Worm (Caenorhabditis elegans): ENCODE data around the gene srh-125.
"Not testable (repeated sequence)": the region's sequence is repeated elsewhere in the genome, so short reads cannot be mapped to it uniquely, and the experiment has no call there.

The srh-125 gene

DNA sequence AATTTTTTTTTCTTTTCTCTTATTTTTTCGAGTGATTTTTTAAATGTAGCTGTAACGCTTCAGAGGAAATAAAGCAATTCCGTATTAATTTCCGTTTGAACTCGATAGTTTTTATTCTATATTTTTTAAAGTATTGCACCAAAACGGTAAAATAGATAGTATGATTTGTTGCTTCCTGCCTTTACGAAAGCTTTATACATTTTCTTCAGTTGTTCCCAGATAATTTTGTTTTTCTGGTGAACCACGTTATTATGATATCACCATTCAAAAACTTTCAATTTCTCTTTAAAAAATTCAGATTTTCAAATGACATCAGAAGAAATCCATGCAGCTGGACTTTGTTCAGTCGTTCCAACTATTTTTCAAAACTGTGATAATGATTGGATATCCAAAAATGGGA, 38.3 kb upstream of the srh-125 start, which contains the start of gene srb-18:
TSS of gene srb-18 (plus strand) at position 301 of the 400 bp plus-strand sequence.
- TF ChIP-seq flt-1 (GFP tag; IDR thresholded peaks at IDR 0.05): no peak
- no peak for TF ChIP-seq ceh-13 (GFP tag; optimal IDR thresholded peaks at IDR 0.05)
- no peak for TF ChIP-seq B0310.2 (tag; optimal IDR thresholded peaks at IDR 0.05)
- no peak for TF ChIP-seq ceh-36 (tag; optimal IDR thresholded peaks at IDR 0.05)
- TF ChIP-seq F13C5.2 (tag; optimal IDR thresholded peaks at IDR 0.05): no peak
- TF ChIP-seq hnd-1 (tag; optimal IDR thresholded peaks at IDR 0.05): no peak
- TF ChIP-seq scrt-1 (GFP tag; IDR thresholded peaks at IDR 0.05): no peak
- TF ChIP-seq tbx-37 (GFP tag; conservative IDR thresholded peaks at IDR 0.05): no peak
- TF ChIP-seq hmg-4 (GFP tag; optimal IDR thresholded peaks at IDR 0.05): no peak
- no peak for TF ChIP-seq ets-7 (tag; optimal IDR thresholded peaks at IDR 0.05)
- TF ChIP-seq hmbx-1 (tag; optimal IDR thresholded peaks at IDR 0.05): no peak

ce11 chrV:7511465-7511864, 34.8 kb upstream of the srh-125 start, which contains the start of gene nhr-171:
Gene nhr-171 (plus strand): TSS chrV:7511765.
- not testable (repeated sequence) for TF ChIP-seq scrt-1 (GFP tag; IDR thresholded peaks at IDR 0.05); tbx-37 (GFP tag; conservative IDR thresholded peaks at IDR 0.05); hnd-1 (tag; optimal IDR thresholded peaks at IDR 0.05)

ce11 chrV:7508566-7509044, 31.9 kb upstream of the srh-125 start, which contains the start of the genes str-31 and nhr-172:
Gene str-31 (minus strand): TSS chrV:7508666.
Gene nhr-172 (plus strand): TSS chrV:7508994.
- no peak for TF ChIP-seq F13C5.2 (tag; optimal IDR thresholded peaks at IDR 0.05)
- no peak for TF ChIP-seq tbx-37 (GFP tag; conservative IDR thresholded peaks at IDR 0.05)
- no peak for TF ChIP-seq hmbx-1 (tag; optimal IDR thresholded peaks at IDR 0.05)
- no peak for TF ChIP-seq pes-1 (GFP tag; IDR thresholded peaks at IDR 0.05)
- TF ChIP-seq aly-1 (tag; optimal IDR thresholded peaks at IDR 0.05): no peak
- TF ChIP-seq ama-1 (optimal IDR thresholded peaks at IDR 0.05): no peak
- no peak for TF ChIP-seq flt-1 (GFP tag; IDR thresholded peaks at IDR 0.05)
- TF ChIP-seq hnd-1 (tag; optimal IDR thresholded peaks at IDR 0.05): no peak
- TF ChIP-seq tbx-11 (GFP tag; IDR thresholded peaks at IDR 0.05): no peak
- TF ChIP-seq ceh-36 (tag; optimal IDR thresholded peaks at IDR 0.05): no peak
- no peak for TF ChIP-seq B0310.2 (tag; optimal IDR thresholded peaks at IDR 0.05)
- no peak for TF ChIP-seq tra-4 (tag; optimal IDR thresholded peaks at IDR 0.05)
- TF ChIP-seq scrt-1 (GFP tag; IDR thresholded peaks at IDR 0.05): no peak
- no peak for TF ChIP-seq ets-7 (tag; optimal IDR thresholded peaks at IDR 0.05)
- no peak for TF ChIP-seq hmg-4 (GFP tag; optimal IDR thresholded peaks at IDR 0.05)
- TF ChIP-seq sea-1 (GFP tag; conservative IDR thresholded peaks at IDR 0.05): no peak
- TF ChIP-seq ceh-13 (GFP tag; optimal IDR thresholded peaks at IDR 0.05): no peak

ce11 chrV:7506207-7506606, 29.5 kb upstream of the srh-125 start:
- TF ChIP-seq aly-1 (tag; optimal IDR thresholded peaks at IDR 0.05) (no peak), hmg-4 (GFP tag; optimal IDR thresholded peaks at IDR 0.05) (no peak), F13C5.2 (tag; optimal IDR thresholded peaks at IDR 0.05) (no peak), ceh-13 (GFP tag; optimal IDR thresholded peaks at IDR 0.05) (no peak), ama-1 (optimal IDR thresholded peaks at IDR 0.05) (no peak), ceh-36 (tag; optimal IDR thresholded peaks at IDR 0.05) (no peak), tra-4 (tag; optimal IDR thresholded peaks at IDR 0.05) (no peak), hnd-1 (tag; optimal IDR thresholded peaks at IDR 0.05) (no peak), scrt-1 (GFP tag; IDR thresholded peaks at IDR 0.05) (no peak), sea-1 (GFP tag; conservative IDR thresholded peaks at IDR 0.05) (no peak), tbx-11 (GFP tag; IDR thresholded peaks at IDR 0.05) (no peak)

DNA sequence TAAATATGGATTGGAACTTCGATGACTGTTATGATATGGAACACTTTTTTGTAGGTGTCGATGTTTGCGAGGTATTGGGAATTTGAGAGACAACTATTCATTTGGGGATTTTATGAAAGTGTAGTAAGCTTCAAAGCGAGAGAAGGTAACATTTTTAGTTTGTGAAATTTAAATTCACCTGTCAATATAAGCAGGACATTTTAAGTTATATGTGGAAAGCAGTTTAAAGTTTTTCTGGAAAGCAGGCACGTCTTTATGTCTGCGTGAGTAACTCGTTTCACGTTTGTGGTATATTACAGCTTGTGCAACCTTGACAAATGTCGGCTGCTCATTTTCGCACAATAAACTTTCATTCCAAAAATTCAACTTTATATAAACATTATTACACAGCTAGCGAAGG, 27.6 kb upstream of the srh-125 start, which contains the start of gene srh-229:
TSS of gene srh-229 (minus strand) at position 101 of the 400 bp plus-strand sequence.
- TF ChIP-seq flt-1 (GFP tag; IDR thresholded peaks at IDR 0.05) (no peak), pes-1 (GFP tag; IDR thresholded peaks at IDR 0.05) (no peak), aly-1 (tag; optimal IDR thresholded peaks at IDR 0.05) (no peak)

DNA sequence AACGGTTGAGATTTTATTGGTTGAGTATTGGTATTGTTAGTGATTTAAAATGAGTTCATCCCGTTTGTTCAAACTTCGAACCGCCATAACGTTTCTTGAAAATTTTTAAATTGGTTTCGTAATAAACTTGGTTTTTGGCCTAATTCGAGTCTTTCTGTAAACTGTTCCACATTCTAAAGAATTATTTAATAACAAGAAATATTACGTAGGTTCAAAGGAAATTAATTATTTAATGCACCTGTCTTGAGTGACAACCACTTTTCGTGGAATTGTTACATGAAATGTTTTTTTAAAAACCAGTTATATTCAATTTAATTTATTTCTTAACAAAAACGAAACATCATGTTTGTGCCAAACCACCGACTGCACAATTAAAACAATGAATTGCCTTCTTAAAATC, 24.5 kb upstream of the srh-125 start:
- TF ChIP-seq tbx-11 (GFP tag; IDR thresholded peaks at IDR 0.05) (no peak), ceh-13 (GFP tag; optimal IDR thresholded peaks at IDR 0.05) (no peak), hmg-4 (GFP tag; optimal IDR thresholded peaks at IDR 0.05) (no peak), hmbx-1 (tag; optimal IDR thresholded peaks at IDR 0.05) (no peak), sea-1 (GFP tag; conservative IDR thresholded peaks at IDR 0.05) (no peak), flt-1 (GFP tag; IDR thresholded peaks at IDR 0.05) (no peak), tbx-37 (GFP tag; conservative IDR thresholded peaks at IDR 0.05) (no peak), B0310.2 (tag; optimal IDR thresholded peaks at IDR 0.05) (no peak), ets-7 (tag; optimal IDR thresholded peaks at IDR 0.05) (no peak), ama-1 (optimal IDR thresholded peaks at IDR 0.05) (no peak), hnd-1 (tag; optimal IDR thresholded peaks at IDR 0.05) (no peak), tra-4 (tag; optimal IDR thresholded peaks at IDR 0.05) (no peak), ceh-36 (tag; optimal IDR thresholded peaks at IDR 0.05) (no peak), aly-1 (tag; optimal IDR thresholded peaks at IDR 0.05) (no peak), pes-1 (GFP tag; IDR thresholded peaks at IDR 0.05) (no peak), F13C5.2 (tag; optimal IDR thresholded peaks at IDR 0.05) (no peak), scrt-1 (GFP tag; IDR thresholded peaks at IDR 0.05) (no peak)

DNA sequence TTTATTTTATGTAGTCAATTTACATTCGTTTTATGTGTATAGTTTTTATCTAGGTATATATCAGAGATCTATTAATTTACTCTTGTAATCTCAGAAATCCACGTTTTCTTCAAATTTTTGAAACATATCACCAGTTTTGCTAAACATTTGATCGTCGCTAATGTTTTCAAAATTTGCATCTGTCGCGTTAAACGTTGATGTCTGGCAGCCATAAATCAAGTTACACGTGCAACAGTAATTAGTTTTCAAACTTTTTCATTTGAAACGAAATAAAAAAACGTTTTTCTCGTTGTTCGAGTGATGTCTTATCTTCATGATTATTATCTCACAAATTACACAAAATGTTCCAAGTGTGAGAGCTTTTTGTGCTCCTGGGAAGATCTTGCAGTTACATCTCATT, 20.8 kb upstream of the srh-125 start, which contains the start of gene srh-79:
TSS of gene srh-79 (plus strand) at position 301 of the 400 bp plus-strand sequence.
- TF ChIP-seq ama-1 (optimal IDR thresholded peaks at IDR 0.05) (no peak), pes-1 (GFP tag; IDR thresholded peaks at IDR 0.05) (no peak), hnd-1 (tag; optimal IDR thresholded peaks at IDR 0.05) (no peak), tra-4 (tag; optimal IDR thresholded peaks at IDR 0.05) (no peak), ceh-13 (GFP tag; optimal IDR thresholded peaks at IDR 0.05) (no peak), hmbx-1 (tag; optimal IDR thresholded peaks at IDR 0.05) (no peak), scrt-1 (GFP tag; IDR thresholded peaks at IDR 0.05) (no peak), tbx-11 (GFP tag; IDR thresholded peaks at IDR 0.05) (no peak), tbx-37 (GFP tag; conservative IDR thresholded peaks at IDR 0.05) (no peak), B0310.2 (tag; optimal IDR thresholded peaks at IDR 0.05) (no peak), sea-1 (GFP tag; conservative IDR thresholded peaks at IDR 0.05) (no peak), ceh-36 (tag; optimal IDR thresholded peaks at IDR 0.05) (no peak), hmg-4 (GFP tag; optimal IDR thresholded peaks at IDR 0.05) (no peak), aly-1 (tag; optimal IDR thresholded peaks at IDR 0.05) (no peak), ets-7 (tag; optimal IDR thresholded peaks at IDR 0.05) (no peak), F13C5.2 (tag; optimal IDR thresholded peaks at IDR 0.05) (no peak)

Measured in whole organism, early embryonic.